Worm (Caenorhabditis elegans) whole organism, L4/young adult: ENCODE data around the gene B0034.1.

Experiments used
- W03F9.2 ChIP-seq: fragments of 150-350 bp; optimal IDR thresholded peaks from 2 replicates; lab custom pipeline; 2014; ENCODE audit warnings: missing biosample characterization, missing genetic modification characterization
- dao-5 ChIP-seq: sonication (generic microtip); optimal IDR thresholded peaks from 2 replicates; lab custom pipeline; 2016; ENCODE audit warnings: missing genotype, missing genetic modification characterization, moderate library complexity, missing compliant biosample characterization
- him-1 ChIP-seq: sonication (generic microtip); optimal IDR thresholded peaks from 2 replicates; lab custom pipeline; 2016; ENCODE audit warnings: missing genotype, missing genetic modification reagents, missing genetic modification characterization, missing compliant biosample characterization

DNA sequence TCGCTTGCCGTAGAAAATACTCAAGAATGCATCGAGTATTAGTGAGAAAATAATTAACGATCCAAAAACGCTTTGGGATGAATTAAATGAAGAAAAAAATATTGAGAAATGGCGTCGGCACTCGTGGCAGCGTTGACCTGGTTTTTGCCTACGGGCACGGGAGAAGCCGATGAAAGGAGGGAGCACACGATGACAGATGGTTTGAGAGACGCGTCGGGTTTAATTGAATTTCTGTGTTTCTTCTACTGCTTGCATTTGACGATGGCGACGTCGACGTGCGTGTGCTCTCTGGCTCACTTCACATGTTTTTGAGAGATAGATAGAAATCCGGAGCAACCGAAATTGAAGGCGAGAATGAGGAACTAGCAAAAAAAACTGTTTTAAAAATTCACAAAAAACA is 17.5 kb upstream of the B0034.1 start:
- TF ChIP-seq W03F9.2 (tag; lab: Kevin White, UChicago) (no peak), dao-5 (tag; lab: Kevin White, UChicago) (no peak), him-1 (tag; lab: Kevin White, UChicago) (no peak)
